Fruit fly (Drosophila melanogaster): ENCODE data around the gene CG13117.

Gene CG13117

dm6 chr2L:9757990-9758814 is 21.8 kb downstream of the CG13117 start, which contains the start of gene zf30C (continued):
- peak; percentile 73 for TF ChIP-seq CG4318 (GFP tag; optimal IDR thresholded peaks at IDR 0.05)
- TF ChIP-seq dac (GFP tag; optimal IDR thresholded peaks at IDR 0.05), result peak; percentile 81
- TF ChIP-seq CG8319 (GFP tag; optimal IDR thresholded peaks at IDR 0.05), result peak; percentile 86
- peak; percentile 78 for TF ChIP-seq Lpt (GFP tag; optimal IDR thresholded peaks at IDR 0.05)
- peak; percentile 91 for TF ChIP-seq CG10631 (GFP tag; optimal IDR thresholded peaks at IDR 0.05)
- TF ChIP-seq pdm3 (GFP tag; optimal IDR thresholded peaks at IDR 0.05), result peak; percentile 93
- peak; percentile 89 for TF ChIP-seq Met (GFP tag; optimal IDR thresholded peaks at IDR 0.05)
- peak; percentile 93 for TF ChIP-seq CG6163 (GFP tag; IDR thresholded peaks at IDR 0.05)
- TF ChIP-seq Hr38 (GFP tag; optimal IDR thresholded peaks at IDR 0.05), result peak; percentile 91
- peak; percentile 57 for TF ChIP-seq CG16779 (tag; optimal IDR thresholded peaks at IDR 0.05)
- TF ChIP-seq Gug (GFP tag; IDR thresholded peaks at IDR 0.05), result peak; percentile 67
- TF ChIP-seq esn (GFP tag; optimal IDR thresholded peaks at IDR 0.05), result peak; percentile 93
- no peak for TF ChIP-seq CG6854 (GFP tag; optimal IDR thresholded peaks at IDR 0.05)
- TF ChIP-seq CG8119 (GFP tag; IDR thresholded peaks at IDR 0.05), result peak; percentile 73
- TF ChIP-seq achi (GFP tag; optimal IDR thresholded peaks at IDR 0.05), result peak; percentile 90
- TF ChIP-seq fd85E (GFP tag; optimal IDR thresholded peaks at IDR 0.05), result peak; percentile 53
- TF ChIP-seq Hr39 (GFP tag; optimal IDR thresholded peaks at IDR 0.05), result peak; percentile 95
- TF ChIP-seq CG1621 (tag; optimal IDR thresholded peaks at IDR 0.05), result peak; percentile 58
- peak; percentile 94 for TF ChIP-seq CG31627 (GFP tag; optimal IDR thresholded peaks at IDR 0.05)
- TF ChIP-seq Smox (GFP tag; optimal IDR thresholded peaks at IDR 0.05), result peak; percentile 87
- TF ChIP-seq CG8632 (GFP tag; optimal IDR thresholded peaks at IDR 0.05), result peak; percentile 80
- peak; percentile 96 for TF ChIP-seq Eip78C (GFP tag)
- TF ChIP-seq topi (GFP tag; optimal IDR thresholded peaks at IDR 0.05), result peak; percentile 88
- TF ChIP-seq CG11902 (GFP tag; optimal IDR thresholded peaks at IDR 0.05), result peak; percentile 86
- peak; percentile 85 for TF ChIP-seq CG32006 (GFP tag; optimal IDR thresholded peaks at IDR 0.05)
- peak; percentile 65 for TF ChIP-seq CG3032 (tag; optimal IDR thresholded peaks at IDR 0.05)
- peak; percentile 92 for TF ChIP-seq eg (GFP tag; IDR thresholded peaks at IDR 0.05)
- peak; percentile 87 for TF ChIP-seq Ets21C (GFP tag; optimal IDR thresholded peaks at IDR 0.05)
- peak; percentile 94 for TF ChIP-seq cyc (GFP tag; optimal IDR thresholded peaks at IDR 0.05)
- peak; percentile 73 for TF ChIP-seq CG10669 (GFP tag; optimal IDR thresholded peaks at IDR 0.05)
- peak; percentile 52 for TF ChIP-seq dsx (GFP tag; optimal IDR thresholded peaks at IDR 0.05; ENCODE audit: poor library complexity, severe bottlenecking)

dm6 chr2L:9758856-9759255 is 22.4 kb downstream of the CG13117 start:
- TF ChIP-seq CG3919 (GFP tag; optimal IDR thresholded peaks at IDR 0.05) (no peak), CG34406 (GFP tag; optimal IDR thresholded peaks at IDR 0.05) (no peak), CG6163 (GFP tag; IDR thresholded peaks at IDR 0.05) (peak; percentile 78), CG1621 (tag; optimal IDR thresholded peaks at IDR 0.05) (peak; percentile 58), Hr38 (GFP tag; optimal IDR thresholded peaks at IDR 0.05) (no peak), salr (GFP tag; optimal IDR thresholded peaks at IDR 0.05) (no peak), net (GFP tag; optimal IDR thresholded peaks at IDR 0.05) (peak; percentile 48), dsx (GFP tag; optimal IDR thresholded peaks at IDR 0.05; ENCODE audit: poor library complexity, severe bottlenecking) (peak; percentile 21), CG8319 (GFP tag; optimal IDR thresholded peaks at IDR 0.05) (no peak), esn (GFP tag; optimal IDR thresholded peaks at IDR 0.05) (peak; percentile 66), Blimp-1 (GFP tag; optimal IDR thresholded peaks at IDR 0.05) (no peak), CG6808 (GFP tag; optimal IDR thresholded peaks at IDR 0.05) (no peak), CG11762 (GFP tag; optimal IDR thresholded peaks at IDR 0.05; ENCODE audit: insufficient read depth) (no peak), CG32006 (GFP tag; optimal IDR thresholded peaks at IDR 0.05) (peak; percentile 49), Ets21C (GFP tag; optimal IDR thresholded peaks at IDR 0.05) (peak; percentile 34), CG10631 (GFP tag; optimal IDR thresholded peaks at IDR 0.05) (peak; percentile 62), Sox14 (GFP tag; optimal IDR thresholded peaks at IDR 0.05) (peak; percentile 81), CG8119 (GFP tag; IDR thresholded peaks at IDR 0.05) (no peak), Eip75B (GFP tag; optimal IDR thresholded peaks at IDR 0.05) (no peak), fd85E (GFP tag; optimal IDR thresholded peaks at IDR 0.05) (no peak), cyc (GFP tag; optimal IDR thresholded peaks at IDR 0.05) (peak; percentile 14), CG6854 (GFP tag; optimal IDR thresholded peaks at IDR 0.05) (peak; percentile 59), CG7368 (GFP tag; optimal IDR thresholded peaks at IDR 0.05) (no peak), CG15336 (GFP tag; IDR thresholded peaks at IDR 0.05) (peak; percentile 16; the same call in 1 of the 2 replicates), Hr39 (GFP tag; optimal IDR thresholded peaks at IDR 0.05) (peak; percentile 48), svp (GFP tag) (peak; percentile 72), CG9139 (GFP tag; optimal IDR thresholded peaks at IDR 0.05) (no peak), CG16779 (tag; optimal IDR thresholded peaks at IDR 0.05) (no peak), Smox (GFP tag; optimal IDR thresholded peaks at IDR 0.05) (no peak), vri (GFP tag; optimal IDR thresholded peaks at IDR 0.05) (no peak), CG3032 (tag; optimal IDR thresholded peaks at IDR 0.05) (peak; percentile 48), CG6792 (GFP tag; optimal IDR thresholded peaks at IDR 0.05) (peak; percentile 36), CG11902 (GFP tag; optimal IDR thresholded peaks at IDR 0.05) (no peak), dac (GFP tag; optimal IDR thresholded peaks at IDR 0.05) (no peak), Met (GFP tag; optimal IDR thresholded peaks at IDR 0.05) (no peak)
